Worm (Caenorhabditis elegans): ENCODE measurements around the gene F14H8.5.

DNA sequence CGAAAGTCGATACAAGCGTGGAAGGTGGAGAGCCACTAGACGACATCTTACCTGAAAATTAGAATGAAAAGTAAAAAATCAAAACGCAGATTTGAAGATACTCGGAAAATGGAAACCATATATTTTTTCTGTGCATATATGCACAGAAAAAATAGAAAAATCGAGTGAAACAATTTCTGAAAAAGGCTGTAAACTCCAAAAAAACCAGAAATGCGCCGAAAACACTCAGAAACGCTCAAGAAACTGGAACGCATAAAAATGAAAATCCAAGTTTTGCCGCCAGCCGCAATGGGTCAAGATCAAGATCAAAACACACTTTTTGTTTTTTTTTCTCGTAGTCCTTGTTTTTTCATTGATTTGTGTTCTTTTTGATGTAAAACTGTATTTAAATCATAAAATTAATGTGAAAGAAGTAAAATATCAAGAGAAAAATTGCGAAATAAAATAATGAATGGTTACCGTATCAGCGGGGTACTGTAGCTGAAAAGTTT, 28.2 kb upstream of the F14H8.5 start, which contains the start of gene T01C3.3:
- no peak for TF ChIP-seq ama-1 (optimal IDR thresholded peaks at IDR 0.05)
- TF ChIP-seq hnd-1 (tag; optimal IDR thresholded peaks at IDR 0.05) = no peak
- TF ChIP-seq hmg-4 (GFP tag; optimal IDR thresholded peaks at IDR 0.05) = no peak
- no peak for TF ChIP-seq flt-1 (GFP tag; IDR thresholded peaks at IDR 0.05)
- no peak for TF ChIP-seq ceh-13 (GFP tag; optimal IDR thresholded peaks at IDR 0.05)
- TF ChIP-seq B0310.2 (tag; optimal IDR thresholded peaks at IDR 0.05) = no peak
- TF ChIP-seq F13C5.2 (tag; optimal IDR thresholded peaks at IDR 0.05) = no peak
- no peak for TF ChIP-seq ceh-36 (tag; optimal IDR thresholded peaks at IDR 0.05)
- no peak for TF ChIP-seq sea-1 (GFP tag; conservative IDR thresholded peaks at IDR 0.05)
- TF ChIP-seq aly-1 (tag; optimal IDR thresholded peaks at IDR 0.05) = no peak
- no peak for TF ChIP-seq ets-7 (tag; optimal IDR thresholded peaks at IDR 0.05)
- TF ChIP-seq tbx-37 (GFP tag; conservative IDR thresholded peaks at IDR 0.05) = no peak
- no peak for TF ChIP-seq tra-4 (tag; optimal IDR thresholded peaks at IDR 0.05)
- TF ChIP-seq pes-1 (GFP tag; IDR thresholded peaks at IDR 0.05) = no peak
